Fruit fly (Drosophila melanogaster): Measurements from ENCODE around the gene RpL7-like.

Gene RpL7-like

DNA sequence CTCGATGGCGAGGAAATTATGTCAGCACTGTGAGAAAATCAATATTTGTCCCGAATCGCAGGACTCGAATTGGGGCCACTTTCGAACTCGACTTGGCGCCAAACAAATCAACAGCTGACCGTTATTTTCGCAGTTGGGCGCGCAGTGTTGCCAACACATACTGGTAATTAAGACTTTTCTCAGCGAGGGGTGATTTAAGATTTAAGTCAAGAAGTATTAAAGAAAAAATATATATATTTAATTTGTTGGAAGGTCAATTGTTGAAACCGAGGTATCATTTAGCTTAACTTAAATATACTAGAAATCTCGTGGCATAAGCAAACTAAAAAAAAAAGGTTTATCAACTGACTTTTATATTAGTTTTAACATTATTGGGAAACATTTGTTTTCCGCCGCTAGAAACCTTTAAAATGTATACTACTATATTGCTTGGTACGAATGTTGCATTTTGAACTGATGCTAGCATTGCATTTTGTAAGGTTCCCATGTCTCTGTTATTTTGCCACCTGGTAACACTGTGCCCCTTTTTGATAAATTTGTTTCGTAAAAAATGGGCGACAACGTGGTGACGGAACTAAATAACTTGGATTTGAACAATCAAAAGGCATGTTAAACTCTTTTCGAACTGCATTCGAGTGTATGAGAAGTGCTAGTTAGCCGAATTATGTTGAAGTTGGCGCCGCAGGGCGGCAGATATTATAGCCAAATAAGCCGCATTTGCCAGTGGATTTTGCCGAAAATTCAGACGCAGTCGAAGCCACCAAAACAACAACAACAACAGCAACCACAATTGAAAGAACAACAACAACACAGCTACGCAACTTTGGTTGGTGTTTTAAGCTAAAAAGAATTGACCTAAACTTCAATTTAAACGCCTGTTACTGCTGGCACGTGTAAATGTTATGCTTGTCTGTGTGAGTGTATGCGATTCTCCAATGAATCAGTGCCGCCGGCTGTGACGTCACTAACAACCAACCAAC lies 47.4 kb downstream of the RpL7-like start, which contains the start of the genes Patsas and ThrRS (continued):
- TF ChIP-seq CG8359 (GFP tag; optimal IDR thresholded peaks at IDR 0.05; ENCODE audit: borderline replicate concordance) (peak; percentile 14), z (GFP tag; IDR thresholded peaks at IDR 0.05) (no peak), CG9609 (GFP tag; optimal IDR thresholded peaks at IDR 0.05) (peak; percentile 52), CG6175 (GFP tag; IDR thresholded peaks at IDR 0.05) (no peak; the same call in 2 of the 3 replicates), pan (optimal IDR thresholded peaks at IDR 0.05) (no peak), pan (GFP tag; optimal IDR thresholded peaks at IDR 0.05 in 1 of 2, IDR thresholded peaks at IDR 0.05 in 1 of 2) (peak in 1 of 2 experiments; percentile 90), zen2 (GFP tag; IDR thresholded peaks at IDR 0.05; ENCODE audit: partially characterized antibody) (no peak), CG7987 (GFP tag; optimal IDR thresholded peaks at IDR 0.05) (peak; percentile 20), CG8281 (tag; optimal IDR thresholded peaks at IDR 0.05) (peak; percentile 68), Atf-2 (GFP tag; optimal IDR thresholded peaks at IDR 0.05) (no peak), Scr (GFP tag; IDR thresholded peaks at IDR 0.05; ENCODE audit: partially characterized antibody) (no peak), dmrt99B (tag; optimal IDR thresholded peaks at IDR 0.05) (no peak), Chrac-16 (GFP tag; optimal IDR thresholded peaks at IDR 0.05) (peak; percentile 85), CG15514 (GFP tag; optimal IDR thresholded peaks at IDR 0.05) (peak; percentile 78), gce (GFP tag; IDR thresholded peaks at IDR 0.05) (peak; percentile 54; the same call in 2 of the 3 replicates), dmrt11E (tag; optimal IDR thresholded peaks at IDR 0.05) (peak; percentile 85), CoRest (tag; optimal IDR thresholded peaks at IDR 0.05) (peak; percentile 95), sqz (GFP tag; optimal IDR thresholded peaks at IDR 0.05) (peak; percentile 65), otp (GFP tag; IDR thresholded peaks at IDR 0.05) (peak; percentile 71; the same call in 2 of the 3 replicates), Sry-δ (GFP tag; optimal IDR thresholded peaks at IDR 0.05) (peak; percentile 41), bcd (GFP tag; optimal IDR thresholded peaks at IDR 0.05) (peak; percentile 87), Sry-β (GFP tag; optimal IDR thresholded peaks at IDR 0.05) (peak; percentile 39), Oli (tag; optimal IDR thresholded peaks at IDR 0.05) (peak; percentile 87), CG4707 (GFP tag; optimal IDR thresholded peaks at IDR 0.05) (no peak), aop (GFP tag; IDR thresholded peaks at IDR 0.05) (peak; percentile 53; the same call in 1 of the 2 replicates), Sin3A (optimal IDR thresholded peaks at IDR 0.05) (peak; percentile 68), h (optimal IDR thresholded peaks at IDR 0.05) (no peak), CG43689 (GFP tag; IDR thresholded peaks at IDR 0.05) (peak; percentile 68), CG14710 (tag; optimal IDR thresholded peaks at IDR 0.05) (peak; percentile 92), Dfd (GFP tag; optimal IDR thresholded peaks at IDR 0.05) (peak in 1 of 2 experiments; percentile 39), CG15269 (tag; optimal IDR thresholded peaks at IDR 0.05) (peak; percentile 90), CG9876 (GFP tag; optimal IDR thresholded peaks at IDR 0.05) (peak; percentile 72), Atf6 (GFP tag; IDR thresholded peaks at IDR 0.05) (peak; percentile 68; the same call in 1 of the 2 replicates), CG10147 (GFP tag; optimal IDR thresholded peaks at IDR 0.05) (peak; percentile 90), hb (GFP tag; IDR thresholded peaks at IDR 0.05; ENCODE audit: partially characterized antibody) (no peak), CG15011 (GFP tag; optimal IDR thresholded peaks at IDR 0.05) (no peak), wek (GFP tag; optimal IDR thresholded peaks at IDR 0.05) (no peak), HLH3B (GFP tag; IDR thresholded peaks at IDR 0.05) (peak; percentile 81), Eip74EF (GFP tag; optimal IDR thresholded peaks at IDR 0.05) (no peak), CG4424 (GFP tag; optimal IDR thresholded peaks at IDR 0.05) (peak; percentile 87), CG17359 (tag; optimal IDR thresholded peaks at IDR 0.05) (peak; percentile 86), Stat92E (GFP tag; optimal IDR thresholded peaks at IDR 0.05) (no peak), Hr51 (GFP tag; optimal IDR thresholded peaks at IDR 0.05) (peak; percentile 78 to 88), Med (GFP tag) (peak; percentile 94), MESR4 (GFP tag; optimal IDR thresholded peaks at IDR 0.05) (peak; percentile 87), nerfin-2 (GFP tag; IDR thresholded peaks at IDR 0.05; ENCODE audit: partially characterized antibody) (no peak), YL-1 (GFP tag; optimal IDR thresholded peaks at IDR 0.05) (peak; percentile 65)

Data from whole organism, embryonic.